Worm (Caenorhabditis elegans): Measurements from ENCODE around the gene srsx-1.

srsx-1 gene

DNA sequence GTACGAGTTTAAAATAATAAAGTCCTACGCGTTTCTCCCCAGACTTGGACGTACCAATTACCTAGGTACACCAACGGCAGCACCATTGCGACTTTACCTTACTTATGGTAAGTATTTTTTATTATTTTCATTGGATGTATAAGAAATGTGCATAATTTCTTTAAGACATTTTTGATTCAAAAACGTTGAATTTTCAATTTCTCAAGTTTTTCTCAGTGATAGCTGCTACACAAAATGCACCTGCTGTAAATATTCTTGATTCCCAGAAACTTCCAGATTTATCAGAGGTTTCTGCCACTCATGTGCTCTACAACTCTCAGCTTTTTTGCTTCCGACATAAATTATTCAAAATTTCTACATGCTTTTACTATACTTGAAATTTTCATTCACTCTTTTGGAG lies 4.2 kb upstream of the srsx-1 start, which contains the start of gene srh-159:
TSS of gene srh-159 (plus strand) at position 301 of the 400 bp plus-strand sequence.
- peak; percentile 90 for TF ChIP-seq hlh-4 (tag; optimal IDR thresholded peaks at IDR 0.05)
- TF ChIP-seq nhr-20 (tag; optimal IDR thresholded peaks at IDR 0.05) = no peak

DNA sequence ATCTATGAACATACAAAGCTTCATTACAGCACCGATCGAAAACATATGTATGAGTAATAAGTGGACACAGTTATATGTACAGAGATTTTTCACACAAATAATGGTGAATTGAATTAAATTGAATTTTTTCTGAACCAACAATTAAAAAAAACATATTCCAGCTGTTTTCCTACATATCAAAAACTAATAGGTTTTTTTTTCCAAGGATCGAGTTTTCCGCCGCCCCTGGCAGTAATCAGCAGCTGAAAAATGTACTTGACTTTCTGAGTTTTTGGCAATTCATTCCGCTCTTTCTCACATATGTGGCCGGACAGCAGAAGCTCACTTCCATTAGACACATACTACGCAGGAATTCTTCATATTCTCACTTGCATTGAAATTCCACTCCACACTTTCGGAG lies 590 bp upstream of the srsx-1 start, which contains the start of gene srh-174:
TSS of gene srh-174 (plus strand) at position 301 of the 400 bp plus-strand sequence.
- TF ChIP-seq rnt-1 (tag; optimal IDR thresholded peaks at IDR 0.05) (no peak), dpl-1 (GFP tag; optimal IDR thresholded peaks at IDR 0.05) (no peak), hlh-4 (tag; optimal IDR thresholded peaks at IDR 0.05) (peak; percentile 45), nhr-71 (tag; optimal IDR thresholded peaks at IDR 0.05) (no peak), unc-62 (GFP tag; optimal IDR thresholded peaks at IDR 0.05) (no peak)

DNA sequence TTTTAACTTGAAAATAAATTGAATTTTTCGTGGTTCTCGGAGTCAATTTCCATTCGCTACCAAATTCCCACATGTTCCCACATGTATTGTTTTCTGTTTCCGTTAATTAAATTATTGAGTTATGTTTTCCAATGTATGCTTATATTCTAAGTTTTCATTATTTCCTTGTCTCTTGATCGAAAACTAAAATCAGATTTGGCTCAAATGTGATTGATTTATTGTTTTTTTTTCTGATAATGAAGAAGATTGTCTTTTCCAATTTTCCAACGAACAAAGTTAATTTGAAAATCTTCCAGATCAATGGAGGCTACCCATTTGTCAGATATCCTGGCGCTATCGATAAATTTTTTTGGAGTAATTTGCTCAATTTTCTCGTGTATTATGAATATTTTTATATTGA lies 4.1 kb downstream of the srsx-1 start, which contains the start of gene srbc-25:
TSS of gene srbc-25 (plus strand) at position 301 of the 400 bp plus-strand sequence.
- TF ChIP-seq tbx-2 (tag; optimal IDR thresholded peaks at IDR 0.05) (no peak), mab-9 (GFP tag; IDR thresholded peaks at IDR 0.05) (no peak), hlh-4 (tag; optimal IDR thresholded peaks at IDR 0.05) (no peak), hlh-17 (GFP tag; optimal IDR thresholded peaks at IDR 0.05; ENCODE audit: borderline replicate concordance) (no peak), xbp-1 (tag; optimal IDR thresholded peaks at IDR 0.05) (no peak), mdl-1 (tag; optimal IDR thresholded peaks at IDR 0.05) (no peak), egl-27 (tag; optimal IDR thresholded peaks at IDR 0.05) (no peak), jun-1 (tag; optimal IDR thresholded peaks at IDR 0.05) (no peak), pax-3 (tag; optimal IDR thresholded peaks at IDR 0.05) (no peak), dpl-1 (GFP tag; optimal IDR thresholded peaks at IDR 0.05) (no peak), nhr-28 (tag; optimal IDR thresholded peaks at IDR 0.05) (no peak), tlp-1 (tag; optimal IDR thresholded peaks at IDR 0.05) (no peak), hpl-2 (GFP tag; optimal IDR thresholded peaks at IDR 0.05) (no peak)

DNA sequence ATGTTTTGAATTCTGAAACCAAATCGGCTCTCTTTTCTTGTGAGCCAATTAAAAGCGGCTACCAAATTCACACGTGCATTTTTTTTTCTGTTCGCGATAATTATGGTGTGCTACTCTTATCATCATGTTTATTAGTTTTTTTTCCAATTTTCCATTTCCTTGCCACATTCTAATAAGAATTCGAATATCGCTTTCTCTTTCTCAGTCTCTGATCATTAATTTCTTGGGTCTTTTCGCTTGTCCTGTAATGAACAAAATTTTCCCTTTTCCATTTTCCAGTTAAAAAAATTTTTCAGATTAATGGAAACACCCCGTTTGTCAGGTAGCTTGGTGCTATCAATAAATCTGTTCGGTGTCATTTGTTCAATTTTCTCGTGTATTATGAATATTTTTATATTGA lies 6.3 kb downstream of the srsx-1 start, which contains the start of gene srbc-26:
TSS of gene srbc-26 (plus strand) at position 301 of the 400 bp plus-strand sequence.
- TF ChIP-seq nhr-28 (tag; optimal IDR thresholded peaks at IDR 0.05) (no peak), nhr-12 (tag; optimal IDR thresholded peaks at IDR 0.05) (no peak), lsy-2 (tag; optimal IDR thresholded peaks at IDR 0.05) (no peak), tbx-2 (tag; optimal IDR thresholded peaks at IDR 0.05) (no peak), ceh-88 (GFP tag; IDR thresholded peaks at IDR 0.05) (no peak), swsn-7 (tag; optimal IDR thresholded peaks at IDR 0.05) (no peak), lin-13 (GFP tag; optimal IDR thresholded peaks at IDR 0.05) (no peak), ztf-4 (tag; optimal IDR thresholded peaks at IDR 0.05) (no peak)

DNA sequence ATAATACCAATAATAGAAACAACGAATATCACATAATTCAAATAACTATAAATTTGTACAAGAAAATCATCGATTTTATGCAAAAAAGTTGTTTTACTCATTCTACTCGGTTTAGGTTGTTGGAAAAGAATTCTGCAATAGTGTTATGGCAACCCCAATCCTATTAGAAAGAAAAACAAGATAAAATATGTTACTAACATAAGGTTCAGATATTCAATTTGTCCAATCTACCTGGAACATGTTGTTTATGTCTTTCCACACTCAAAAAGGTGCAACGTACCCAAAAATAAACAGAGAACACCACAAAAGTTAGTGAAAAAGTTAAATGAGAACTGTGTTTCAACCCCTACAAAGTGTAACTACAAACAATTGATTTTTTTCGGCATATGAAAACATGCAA lies 7.0 kb downstream of the srsx-1 start, which contains the start of gene srw-51:
TSS of gene srw-51 (minus strand) at position 101 of the 400 bp plus-strand sequence.
- TF ChIP-seq mef-2 (tag; optimal IDR thresholded peaks at IDR 0.05) (no peak), lin-35 (GFP tag; optimal IDR thresholded peaks at IDR 0.05) (no peak), dpl-1 (GFP tag; optimal IDR thresholded peaks at IDR 0.05) (no peak), xbp-1 (tag; optimal IDR thresholded peaks at IDR 0.05) (no peak), nhr-47 (tag; optimal IDR thresholded peaks at IDR 0.05) (no peak), snpc-4 (tag; optimal IDR thresholded peaks at IDR 0.05) (no peak), mep-1 (tag; optimal IDR thresholded peaks at IDR 0.05) (no peak), isw-1 (GFP tag; IDR thresholded peaks at IDR 0.05) (no peak), egl-27 (tag; optimal IDR thresholded peaks at IDR 0.05) (no peak), nhr-85 (tag) (no peak), unc-86 (tag; optimal IDR thresholded peaks at IDR 0.05) (no peak), tbx-2 (tag; optimal IDR thresholded peaks at IDR 0.05) (no peak)

DNA sequence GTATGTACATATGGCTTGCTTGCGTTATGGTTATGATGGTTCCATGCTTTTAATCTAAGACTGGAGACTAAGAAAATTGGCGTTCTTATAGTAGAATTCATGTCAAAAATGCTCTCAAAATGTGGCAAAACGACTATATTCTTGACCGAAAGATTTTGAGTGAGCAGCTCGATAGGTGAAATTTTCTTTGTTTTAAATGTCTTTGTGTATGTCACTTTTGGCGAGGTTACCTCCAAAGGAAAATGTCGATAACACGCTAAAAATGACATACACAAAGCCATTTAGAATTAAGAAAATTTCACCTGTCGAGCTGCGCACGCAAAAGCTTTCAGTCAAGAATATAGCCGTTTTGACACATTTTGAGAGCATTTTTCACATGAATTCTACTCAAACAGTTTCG lies 10.4 kb downstream of the srsx-1 start, which contains the start of gene srz-66:
TSS of gene srz-66 (minus strand) at position 101 of the 400 bp plus-strand sequence.
- TF ChIP-seq skn-1 (tag; optimal IDR thresholded peaks at IDR 0.05) (no peak), snu-23 (GFP tag; optimal IDR thresholded peaks at IDR 0.05) (no peak), C34B4.2 (tag; optimal IDR thresholded peaks at IDR 0.05) (no peak), ceh-8 (GFP tag; optimal IDR thresholded peaks at IDR 0.05) (no peak), unc-86 (tag; optimal IDR thresholded peaks at IDR 0.05) (no peak), ceh-90 (tag; optimal IDR thresholded peaks at IDR 0.05) (no peak), nhr-84 (tag; optimal IDR thresholded peaks at IDR 0.05) (no peak), efl-1 (optimal IDR thresholded peaks at IDR 0.05) (no peak), efl-1 (GFP tag; optimal IDR thresholded peaks at IDR 0.05 in 1 of 2) (no peak), pqm-1 (tag; optimal IDR thresholded peaks at IDR 0.05) (no peak), unc-62 (GFP tag; optimal IDR thresholded peaks at IDR 0.05) (no peak), jun-1 (tag; optimal IDR thresholded peaks at IDR 0.05) (no peak), elt-2 (tag; optimal IDR thresholded peaks at IDR 0.05) (no peak), nhr-77 (tag; optimal IDR thresholded peaks at IDR 0.05) (no peak), grh-1 (GFP tag; IDR thresholded peaks at IDR 0.05) (no peak), blmp-1 (tag; optimal IDR thresholded peaks at IDR 0.05) (no peak), mef-2 (tag; optimal IDR thresholded peaks at IDR 0.05) (no peak), pax-3 (tag; optimal IDR thresholded peaks at IDR 0.05) (no peak), nhr-85 (tag) (no peak)

All from whole organism, L1 larva.